Fruit fly (Drosophila melanogaster): Measurements from ENCODE around the gene tara.

- TF ChIP-seq kay (GFP tag; ENCODE audit: borderline replicate concordance) (no peak), Clk (GFP tag; optimal IDR thresholded peaks at IDR 0.05) (no peak), Hr96 (GFP tag; optimal IDR thresholded peaks at IDR 0.05) (no peak)
Observed at dm6 chr3R:16241822-16242221, 16.4 kb downstream of the tara start.
